Fruit fly (Drosophila melanogaster) whole organism, embryonic: Measurements from ENCODE around the gene ND-MNLL.

Experiments used
- B-H1 ChIP-seq: fragments of 200-800 bp; sonication (Bioruptor generic); IDR thresholded peaks from 3 replicates; pipeline ENCODE4 v1.3.6; 2022; ENCODE audit warnings: missing biosample characterization, missing genetic modification characterization
- CG10462 ChIP-seq: fragments of 200-800 bp; sonication (Bioruptor generic); optimal IDR thresholded peaks from 2 replicates; lab custom pipeline; 2016; ENCODE audit warnings: missing biosample characterization, missing genetic modification characterization
- CG10543 ChIP-seq: fragments of 200-800 bp; sonication (Bioruptor generic); optimal IDR thresholded peaks from 3 replicates; lab custom pipeline; 2017; ENCODE audit warnings: missing biosample characterization, mild to moderate bottlenecking, missing genetic modification characterization, moderate library complexity
- CG12299 ChIP-seq: fragments of 200-800 bp; sonication (Bioruptor generic); optimal IDR thresholded peaks from 2 replicates; lab custom pipeline; 2018; ENCODE audit warnings: missing biosample characterization, mild to moderate bottlenecking, missing genetic modification characterization
- CG13775 ChIP-seq: fragments of 200-800 bp; sonication (Bioruptor generic); optimal IDR thresholded peaks from 3 replicates; lab custom pipeline; 2017; ENCODE audit warnings: missing biosample characterization, mild to moderate bottlenecking, missing genetic modification characterization
- CG1603 ChIP-seq: fragments of 200-800 bp; sonication (Bioruptor generic); optimal IDR thresholded peaks from 2 replicates; lab custom pipeline; 2019; ENCODE audit warnings: missing biosample characterization, mild to moderate bottlenecking, missing genetic modification characterization, moderate library complexity
- CG16863 ChIP-seq: fragments of 200-800 bp; sonication (Bioruptor generic); optimal IDR thresholded peaks from 3 replicates; lab custom pipeline; 2016; ENCODE audit warnings: missing biosample characterization, missing genetic modification characterization
- CG1832 ChIP-seq: fragments of 200-800 bp; sonication (Bioruptor generic); optimal IDR thresholded peaks from 2 replicates; lab custom pipeline; 2017; ENCODE audit warnings: missing biosample characterization, mild to moderate bottlenecking, missing genetic modification characterization, inconsistent platforms
- CG18764 ChIP-seq: fragments of 200-800 bp; sonication (Bioruptor generic); optimal IDR thresholded peaks from 3 replicates; lab custom pipeline; 2016; ENCODE audit warnings: missing biosample characterization, missing genetic modification characterization
- CG2116 ChIP-seq: fragments of 200-800 bp; sonication (Bioruptor generic); optimal IDR thresholded peaks from 3 replicates; lab custom pipeline; 2018; ENCODE audit warnings: missing biosample characterization, mild to moderate bottlenecking, missing genetic modification characterization
- CG2199 ChIP-seq: fragments of 200-800 bp; sonication (Bioruptor generic); IDR thresholded peaks from 3 replicates; pipeline ENCODE4 v1.3.6; 2022; ENCODE audit warnings: missing biosample characterization, missing genetic modification characterization
- CG2712 ChIP-seq: fragments of 200-800 bp; optimal IDR thresholded peaks from 3 replicates; lab custom pipeline; 2019; ENCODE audit warnings: missing biosample characterization, mild to moderate bottlenecking, missing genetic modification characterization, moderate library complexity
- CG2889 ChIP-seq: fragments of 200-800 bp; sonication (Bioruptor generic); IDR thresholded peaks from 3 replicates; pipeline ENCODE4 v1.3.6; 2022; ENCODE audit warnings: missing biosample characterization, missing genetic modification characterization
- CG31224 ChIP-seq: fragments of 200-800 bp; sonication (Bioruptor generic); IDR thresholded peaks from 2 replicates; pipeline ENCODE4 v1.3.6; 2022; ENCODE audit warnings: missing biosample characterization, missing genetic modification characterization
- CG4360 ChIP-seq: fragments of 200-800 bp; sonication (Bioruptor generic); IDR thresholded peaks from 2 replicates; pipeline ENCODE4 v1.3.6; 2022; ENCODE audit warnings: missing biosample characterization, missing genetic modification characterization
- CG4404 ChIP-seq: fragments of 200-800 bp; sonication (Bioruptor generic); IDR thresholded peaks from 2 replicates; pipeline ENCODE4 v1.3.6; 2022; ENCODE audit warnings: missing biosample characterization, missing genetic modification characterization
- CG7963 ChIP-seq: fragments of 200-800 bp; sonication (Bioruptor generic); IDR thresholded peaks from 3 replicates; pipeline ENCODE4 v1.3.6; 2022; ENCODE audit warnings: missing biosample characterization, missing genetic modification characterization; ENCODE audit not compliant: partially characterized antibody
- CG8089 ChIP-seq: fragments of 200-800 bp; sonication (Bioruptor generic); optimal IDR thresholded peaks from 3 replicates; lab custom pipeline; 2016; ENCODE audit warnings: missing biosample characterization, missing genetic modification characterization
- CG8290 ChIP-seq, 3 experiments: fragments of 200-800 bp; sonication (Bioruptor generic); optimal IDR thresholded peaks; 2 replicates each; lab custom pipeline; 2016 to 2019; ENCODE audit warnings: missing biosample characterization in 3 of 3, missing genetic modification characterization in 3 of 3, mild to moderate bottlenecking in 2 of 3, moderate library complexity in 1 of 3
- Chrac-16 ChIP-seq: fragments of 200-800 bp; sonication (Bioruptor generic); optimal IDR thresholded peaks from 3 replicates; lab custom pipeline; 2016; ENCODE audit warnings: missing biosample characterization, missing genetic modification characterization
- Dref ChIP-seq: fragments of 200-800 bp; sonication (Bioruptor generic); IDR thresholded peaks from 2 replicates; pipeline ENCODE4 v1.3.6; 2022; ENCODE audit warnings: missing biosample characterization, missing genetic modification characterization
- Eip74EF ChIP-seq, 2 experiments: fragments of 200-800 bp in 1 of 2; fragments of >200 bp in 1 of 2; sonication (Bioruptor generic) in 1 of 2; optimal IDR thresholded peaks; 2 replicates each; lab custom pipeline; 2017 to 2019; ENCODE audit warnings: missing biosample characterization in 2 of 2, missing genetic modification characterization in 2 of 2, mild to moderate bottlenecking in 1 of 2, moderate library complexity in 1 of 2
- HHEX ChIP-seq: fragments of 200-800 bp; sonication (Bioruptor generic); optimal IDR thresholded peaks from 3 replicates; lab custom pipeline; 2017; ENCODE audit warnings: missing biosample characterization, mild to moderate bottlenecking, missing genetic modification characterization, missing genetic modification reagents
- HLH4C ChIP-seq: fragments of 200-800 bp; sonication (Bioruptor generic); IDR thresholded peaks from 3 replicates; pipeline ENCODE4 v1.3.6; 2022; ENCODE audit warnings: missing biosample characterization, missing genetic modification characterization; ENCODE audit not compliant: partially characterized antibody
- Hmr ChIP-seq: fragments of 200-800 bp; sonication (Bioruptor generic); optimal IDR thresholded peaks from 3 replicates; lab custom pipeline; 2017; ENCODE audit warnings: mild to moderate bottlenecking, missing biosample characterization, missing genetic modification reagents, missing genetic modification characterization
- MESR4 ChIP-seq: fragments of 200-800 bp; sonication (Bioruptor generic); optimal IDR thresholded peaks from 2 replicates; lab custom pipeline; 2018; ENCODE audit warnings: missing biosample characterization, mild to moderate bottlenecking, missing genetic modification characterization, moderate library complexity
- Mrtf ChIP-seq: fragments of 200-800 bp; sonication (Bioruptor generic); IDR thresholded peaks from 3 replicates; pipeline ENCODE4 v1.3.6; 2022; ENCODE audit warnings: missing biosample characterization, missing genetic modification characterization
- Nf-YB ChIP-seq: fragments of 200-800 bp; sonication (Bioruptor generic); optimal IDR thresholded peaks from 3 replicates; lab custom pipeline; 2019; ENCODE audit warnings: missing biosample characterization, mild to moderate bottlenecking, missing genetic modification characterization, moderate library complexity
- Rx ChIP-seq: fragments of 200-800 bp; sonication (Bioruptor generic); IDR thresholded peaks from 2 replicates; pipeline ENCODE4 v1.3.6; 2022; ENCODE audit warnings: missing biosample characterization, missing genetic modification characterization
- Six4 ChIP-seq: fragments of 200-800 bp; sonication (Bioruptor generic); optimal IDR thresholded peaks from 2 replicates; lab custom pipeline; 2016; ENCODE audit warnings: missing biosample characterization, missing genetic modification characterization
- Sox100B ChIP-seq: fragments of 200-800 bp; sonication (Bioruptor generic); optimal IDR thresholded peaks from 3 replicates; lab custom pipeline; 2018; ENCODE audit warnings: missing biosample characterization, mild to moderate bottlenecking, missing genetic modification characterization
- Sry-β ChIP-seq: fragments of 200-800 bp; sonication (Bioruptor generic); optimal IDR thresholded peaks from 2 replicates; lab custom pipeline; 2018; ENCODE audit warnings: missing biosample characterization, mild to moderate bottlenecking, missing genetic modification characterization, moderate library complexity
- Stat92E ChIP-seq, 3 experiments: fragments of >200 bp in 2 of 3; fragments of 200-800 bp in 1 of 3; sonication (Bioruptor generic) in 1 of 3; optimal IDR thresholded peaks; 2 replicates each; lab custom pipeline; 2017 to 2019; ENCODE audit warnings: missing biosample characterization in 3 of 3, missing genetic modification characterization in 3 of 3, mild to moderate bottlenecking in 1 of 3, moderate library complexity in 1 of 3
- Trl ChIP-seq, 3 experiments: fragments of >200 bp in 2 of 3; fragments of 200-800 bp in 1 of 3; sonication (Bioruptor generic) in 1 of 3; optimal IDR thresholded peaks; 2 replicates in 1 of 3; 3 replicates in 2 of 3; lab custom pipeline; 2016 to 2017; ENCODE audit warnings: missing biosample characterization in 1 of 3, missing genetic modification characterization in 1 of 3
- en ChIP-seq: fragments of 200-800 bp; sonication (Bioruptor generic); optimal IDR thresholded peaks from 2 replicates; lab custom pipeline; 2016; ENCODE audit warnings: missing biosample characterization, missing genetic modification characterization
- hkb ChIP-seq, 2 experiments: fragments of 200-800 bp in 1 of 2; fragments of >200 bp in 1 of 2; sonication (Bioruptor generic) in 1 of 2; IDR thresholded peaks in 1 of 2; optimal IDR thresholded peaks in 1 of 2; 2 replicates each; pipeline versions ENCODE4 v1.3.6 to Lab custom; 2017 to 2022; ENCODE audit warnings: missing biosample characterization in 1 of 2, missing genetic modification characterization in 1 of 2
- insv ChIP-seq, 2 experiments: fragments of 200-800 bp; sonication (Bioruptor generic); optimal IDR thresholded peaks; 3 replicates each; lab custom pipeline; 2016 to 2018; ENCODE audit warnings: missing biosample characterization in 2 of 2, missing genetic modification characterization in 2 of 2
- mam ChIP-seq: fragments of 200-800 bp; sonication (Bioruptor generic); optimal IDR thresholded peaks from 3 replicates; lab custom pipeline; 2016; ENCODE audit warnings: missing biosample characterization, missing genetic modification characterization
- pho ChIP-seq: fragments of 200-800 bp; sonication (Bioruptor generic); optimal IDR thresholded peaks from 2 replicates; lab custom pipeline; 2016; ENCODE audit warnings: missing biosample characterization, missing genetic modification characterization
- scrt ChIP-seq: fragments of 200-800 bp; sonication (Bioruptor generic); optimal IDR thresholded peaks from 2 replicates; lab custom pipeline; 2018; ENCODE audit warnings: missing biosample characterization, mild to moderate bottlenecking, missing genetic modification characterization, moderate library complexity
- sens ChIP-seq: fragments of 200-800 bp; sonication (Bioruptor generic); peaks from one replicate; lab custom pipeline; 2016; ENCODE audit warnings: missing biosample characterization, missing genetic modification characterization
- sob ChIP-seq: fragments of 200-800 bp; sonication (Bioruptor generic); IDR thresholded peaks from 2 replicates; pipeline ENCODE4 v1.3.6; 2022; ENCODE audit warnings: missing biosample characterization, missing genetic modification characterization
- stc ChIP-seq: fragments of 200-800 bp; sonication (Bioruptor generic); IDR thresholded peaks from 2 replicates; pipeline ENCODE4 v1.3.6; 2022; ENCODE audit warnings: missing biosample characterization, missing genetic modification characterization
- tin ChIP-seq: fragments of 200-800 bp; sonication (Bioruptor generic); optimal IDR thresholded peaks from 3 replicates; lab custom pipeline; 2016; ENCODE audit warnings: missing biosample characterization, missing genetic modification characterization
- trem ChIP-seq: fragments of 200-800 bp; optimal IDR thresholded peaks from 3 replicates; lab custom pipeline; 2019; ENCODE audit warnings: missing biosample characterization, mild to moderate bottlenecking, missing genetic modification characterization, moderate library complexity
- unc-4 ChIP-seq: fragments of 200-800 bp; sonication (Bioruptor generic); IDR thresholded peaks from 2 replicates; pipeline ENCODE4 v1.3.6; 2022; ENCODE audit warnings: missing biosample characterization, missing genetic modification characterization; ENCODE audit not compliant: partially characterized antibody
- zfh2 ChIP-seq: fragments of 200-800 bp; sonication (Bioruptor generic); optimal IDR thresholded peaks from 2 replicates; lab custom pipeline; 2016; ENCODE audit warnings: missing biosample characterization, missing genetic modification characterization

Gene ND-MNLL

DNA sequence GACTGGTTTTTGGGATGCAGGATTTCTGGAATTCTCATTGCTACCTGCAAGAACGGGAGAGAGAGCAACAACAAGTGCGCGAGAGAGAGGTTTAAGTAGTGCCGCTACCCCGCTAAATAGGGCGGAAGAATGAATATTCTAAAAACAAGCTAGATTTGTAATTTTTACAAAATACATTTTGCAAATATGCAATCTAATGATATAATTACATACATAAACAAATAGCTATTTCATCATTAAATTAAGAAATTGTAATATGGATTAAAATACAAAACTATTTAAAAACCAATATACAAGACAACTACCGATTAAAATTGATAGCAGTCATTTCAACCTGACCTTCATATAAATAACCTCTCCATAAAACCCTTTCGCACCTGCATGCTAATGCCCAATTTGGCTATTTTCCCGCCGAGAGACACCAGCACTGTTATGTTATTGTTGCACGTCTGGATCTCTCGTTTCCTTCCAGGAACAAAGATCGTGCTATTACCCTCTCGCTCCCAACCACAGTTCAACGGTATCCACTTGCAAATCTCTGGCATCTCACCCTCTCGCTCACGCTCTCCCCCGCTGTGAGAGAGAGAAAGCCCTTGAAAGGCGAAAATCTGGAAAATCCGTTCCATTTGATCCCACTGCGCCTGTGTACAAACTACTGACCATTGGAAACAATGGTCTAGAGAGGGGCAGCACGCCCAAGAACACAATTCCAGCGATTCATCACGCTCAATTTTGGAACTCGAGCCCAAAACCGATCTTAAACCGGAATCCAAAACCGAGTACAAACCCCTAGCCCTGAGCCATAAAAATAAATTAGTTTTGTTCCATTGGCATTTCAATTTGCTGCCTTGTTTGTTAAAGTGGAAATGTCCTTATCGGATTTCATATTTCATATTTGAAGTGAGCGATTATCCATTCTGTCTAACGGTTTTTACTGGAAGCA, 1.7 kb downstream of the ND-MNLL start, which contains the start of gene Nek2 (continued):
- TF ChIP-seq trem: no peak
- TF ChIP-seq CG2199 (GFP tag; lab: Robert Waterston, UW): 0 out of 3 replicates have a peak, but pooled peaks have one; percentile 37
- peak; percentile 89 for TF ChIP-seq Sry-β (GFP tag; lab: Kevin White, UChicago)
- TF ChIP-seq CG7963: no peak
- no peak for TF ChIP-seq CG18764 (GFP tag; lab: Kevin White, UChicago)
- no peak for TF ChIP-seq CG2889 (GFP tag; lab: Robert Waterston, UW)
- TF ChIP-seq CG1603 (tag; lab: Kevin White, UChicago): no peak
- peak in 1 of 3 experiments; percentile 2 for TF ChIP-seq Stat92E (GFP tag; optimal IDR thresholded peaks at IDR 0.05; lab: Kevin White, UChicago)
- no peak for TF ChIP-seq stc
- no peak for TF ChIP-seq Chrac-16 (GFP tag; lab: Kevin White, UChicago)
- no peak for TF ChIP-seq pho
- no peak for TF ChIP-seq CG8290 (GFP tag; optimal IDR thresholded peaks at IDR 0.05; lab: Kevin White, UChicago)
- no peak for TF ChIP-seq CG8290 (tag; optimal IDR thresholded peaks at IDR 0.05; lab: Kevin White, UChicago)
- TF ChIP-seq en (GFP tag; lab: Kevin White, UChicago): no peak
- peak in 1 of 2 experiments; percentile 57 for TF ChIP-seq Trl (optimal IDR thresholded peaks at IDR 0.05; lab: Kevin White, UChicago)
- no peak for TF ChIP-seq Trl (GFP tag; optimal IDR thresholded peaks at IDR 0.05; lab: Kevin White, UChicago)
- no peak for TF ChIP-seq CG16863
- no peak for TF ChIP-seq HLH4C
- no peak for TF ChIP-seq Dref
- TF ChIP-seq CG10543 (GFP tag; lab: Kevin White, UChicago): no peak
- TF ChIP-seq CG1832: peak; percentile 67
- TF ChIP-seq Rx (GFP tag; lab: Robert Waterston, UW): 0 out of 2 replicates have a peak, but pooled peaks have one; percentile 3
- TF ChIP-seq tin (GFP tag; lab: Kevin White, UChicago): no peak
- TF ChIP-seq insv (GFP tag; optimal IDR thresholded peaks at IDR 0.05; lab: Kevin White, UChicago): peak in 1 of 2 experiments; percentile 77
- no peak for TF ChIP-seq Nf-YB (GFP tag; lab: Kevin White, UChicago)
- TF ChIP-seq MESR4 (GFP tag; lab: Kevin White, UChicago): no peak
- no peak for TF ChIP-seq CG8089 (GFP tag; lab: Kevin White, UChicago)
- 0 out of 2 replicates have a peak, but pooled peaks have one; percentile 20 for TF ChIP-seq CG4360 (GFP tag; lab: Robert Waterston, UW)
- no peak for TF ChIP-seq CG12299
- TF ChIP-seq CG10462 (GFP tag; lab: Kevin White, UChicago): no peak
- no peak for TF ChIP-seq Eip74EF (GFP tag; optimal IDR thresholded peaks at IDR 0.05; lab: Kevin White, UChicago)
- no peak for TF ChIP-seq hkb (optimal IDR thresholded peaks at IDR 0.05; lab: Kevin White, UChicago)
- no peak for TF ChIP-seq hkb (GFP tag; IDR thresholded peaks at IDR 0.05; lab: Robert Waterston, UW)
- no peak for TF ChIP-seq CG13775 (GFP tag; lab: Kevin White, UChicago)
- TF ChIP-seq CG2712 (tag; lab: Kevin White, UChicago): peak; percentile 9
- TF ChIP-seq CG31224 (GFP tag; lab: Robert Waterston, UW): no peak
- no peak for TF ChIP-seq Six4 (GFP tag; lab: Kevin White, UChicago)
- no peak for TF ChIP-seq Hmr (GFP tag; lab: Kevin White, UChicago)
- no peak for TF ChIP-seq B-H1
- TF ChIP-seq zfh2 (GFP tag; lab: Kevin White, UChicago): no peak
- TF ChIP-seq CG4404 (GFP tag; lab: Robert Waterston, UW): no peak
- no peak for TF ChIP-seq HHEX
- TF ChIP-seq Sox100B (GFP tag; lab: Kevin White, UChicago): no peak
- TF ChIP-seq sens (GFP tag; lab: Kevin White, UChicago): peak; percentile 11
- no peak for TF ChIP-seq scrt (GFP tag; lab: Kevin White, UChicago)
- no peak for TF ChIP-seq mam (GFP tag; lab: Kevin White, UChicago)
- TF ChIP-seq sob (GFP tag; lab: Robert Waterston, UW): no peak
- no peak for TF ChIP-seq CG2116 (GFP tag; lab: Kevin White, UChicago)
- no peak for TF ChIP-seq unc-4 (GFP tag; lab: Robert Waterston, UW)
- no peak for TF ChIP-seq Mrtf
